Worm (Caenorhabditis elegans) whole organism, L3 larva: Measurements from ENCODE around the gene basl-1.

Experiments used
- aly-2 ChIP-seq: fragments of 150-350 bp; optimal IDR thresholded peaks from 2 replicates; lab custom pipeline; 2014; ENCODE audit warnings: missing biosample characterization, missing genetic modification characterization
- ceh-82 ChIP-seq: fragments of 150-350 bp; optimal IDR thresholded peaks from 2 replicates; lab custom pipeline; 2014; ENCODE audit warnings: missing biosample characterization, missing genetic modification characterization
- zag-1 ChIP-seq: fragments of 150-350 bp; optimal IDR thresholded peaks from 2 replicates; lab custom pipeline; 2014; ENCODE audit warnings: missing biosample characterization, missing genetic modification characterization

- TF ChIP-seq ceh-82 (tag; lab: Kevin White, UChicago) (no peak), zag-1 (no peak), aly-2 (tag; lab: Kevin White, UChicago) (no peak)
Measured at ce11 chrIII:5632426-5632976, 17.8 kb downstream of the basl-1 start.
